Worm (Caenorhabditis elegans): Measurements from ENCODE around the gene cgt-2.

DNA sequence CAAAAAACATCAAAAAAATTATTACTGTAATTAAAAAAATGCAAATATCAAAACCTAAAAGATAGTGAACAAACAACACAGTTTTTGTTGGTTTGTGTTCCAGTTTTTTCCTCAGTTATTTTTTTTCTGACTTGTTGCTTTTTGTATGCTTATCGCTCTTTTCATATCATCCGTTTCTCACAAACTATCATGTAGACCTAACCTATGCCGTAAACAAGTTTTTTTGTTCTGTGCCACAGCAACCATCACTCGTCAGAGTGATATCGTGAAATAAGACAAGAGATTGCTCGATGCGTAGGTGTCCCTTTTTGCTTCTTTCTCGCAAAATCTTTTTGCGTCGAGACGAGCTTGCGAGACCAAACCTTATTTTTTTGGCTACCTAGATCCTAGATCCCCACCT, 22.8 kb upstream of the cgt-2 start:
- TF ChIP-seq him-1 (tag; optimal IDR thresholded peaks at IDR 0.05) (no peak), W03F9.2 (tag; optimal IDR thresholded peaks at IDR 0.05) (no peak), dao-5 (tag; optimal IDR thresholded peaks at IDR 0.05) (no peak)
